Fruit fly (Drosophila melanogaster) whole organism, embryonic: Measurements from ENCODE around the gene SCaMC.

Source experiments
- Aef1 ChIP-seq: fragments of 200-800 bp; sonication (Bioruptor generic); IDR thresholded peaks from 3 replicates; pipeline ENCODE4 v1.3.6; 2022; ENCODE audit warnings: missing biosample characterization, missing genetic modification characterization
- Antp ChIP-seq: fragments of 200-800 bp; sonication (Bioruptor generic); optimal IDR thresholded peaks from 3 replicates; lab custom pipeline; 2016; ENCODE audit warnings: missing biosample characterization, missing genetic modification characterization
- CG10321 ChIP-seq: fragments of 200-800 bp; sonication (Bioruptor generic); IDR thresholded peaks from 2 replicates; pipeline ENCODE4 v1.3.6; 2022; ENCODE audit warnings: missing biosample characterization, missing genetic modification characterization
- CG13894 ChIP-seq: fragments of 200-800 bp; sonication (Bioruptor generic); optimal IDR thresholded peaks from 3 replicates; lab custom pipeline; 2018; ENCODE audit warnings: missing biosample characterization, mild to moderate bottlenecking, missing genetic modification characterization, moderate library complexity
- CG1529 ChIP-seq: fragments of 200-800 bp; sonication (Bioruptor generic); optimal IDR thresholded peaks from 3 replicates; lab custom pipeline; 2018; ENCODE audit warnings: missing biosample characterization, missing genetic modification characterization
- CG1603 ChIP-seq: fragments of 200-800 bp; sonication (Bioruptor generic); optimal IDR thresholded peaks from 2 replicates; lab custom pipeline; 2019; ENCODE audit warnings: missing biosample characterization, mild to moderate bottlenecking, missing genetic modification characterization, moderate library complexity
- CG1832 ChIP-seq: fragments of 200-800 bp; sonication (Bioruptor generic); optimal IDR thresholded peaks from 2 replicates; lab custom pipeline; 2017; ENCODE audit warnings: missing biosample characterization, mild to moderate bottlenecking, missing genetic modification characterization, inconsistent platforms
- CG32772 ChIP-seq: fragments of 200-800 bp; sonication (Bioruptor generic); IDR thresholded peaks from 2 replicates; pipeline ENCODE4 v1.3.6; 2022; ENCODE audit warnings: missing biosample characterization, missing genetic modification characterization
- CG3995 ChIP-seq: fragments of 200-800 bp; sonication (Bioruptor generic); optimal IDR thresholded peaks from 3 replicates; lab custom pipeline; 2016; ENCODE audit warnings: missing biosample characterization, missing genetic modification characterization
- CG6272 ChIP-seq: fragments of 200-800 bp; sonication (Bioruptor generic); IDR thresholded peaks from 2 replicates; pipeline ENCODE4 v1.3.6; 2022; ENCODE audit warnings: missing biosample characterization, missing genetic modification characterization
- CG8478 ChIP-seq: fragments of >200 bp; optimal IDR thresholded peaks from 2 replicates; lab custom pipeline; 2018
- CoRest ChIP-seq: fragments of 200-800 bp; sonication (Bioruptor generic); optimal IDR thresholded peaks from 3 replicates; lab custom pipeline; 2018; ENCODE audit warnings: missing biosample characterization, mild to moderate bottlenecking, missing genetic modification characterization, moderate library complexity
- Dek ChIP-seq: fragments of 200-800 bp; sonication (Bioruptor generic); optimal IDR thresholded peaks from 3 replicates; lab custom pipeline; 2019; ENCODE audit warnings: missing biosample characterization, mild to moderate bottlenecking, missing genetic modification characterization, moderate library complexity
- HLH4C ChIP-seq: fragments of 200-800 bp; sonication (Bioruptor generic); IDR thresholded peaks from 3 replicates; pipeline ENCODE4 v1.3.6; 2022; ENCODE audit warnings: missing biosample characterization, missing genetic modification characterization; ENCODE audit not compliant: partially characterized antibody
- Meics ChIP-seq: fragments of 200-800 bp; sonication (Bioruptor generic); optimal IDR thresholded peaks from 2 replicates; lab custom pipeline; 2017; ENCODE audit warnings: missing biosample characterization, mild to moderate bottlenecking, missing genetic modification characterization
- NC2α ChIP-seq: fragments of 200-800 bp; sonication (Bioruptor generic); optimal IDR thresholded peaks from 2 replicates; lab custom pipeline; 2016; ENCODE audit warnings: missing biosample characterization, missing genetic modification characterization
- Nf-YA ChIP-seq: fragments of 200-800 bp; sonication (Bioruptor generic); IDR thresholded peaks from 2 replicates; pipeline ENCODE4 v1.3.6; 2022; ENCODE audit warnings: missing biosample characterization, missing genetic modification characterization
- Nf-YB ChIP-seq: fragments of 200-800 bp; sonication (Bioruptor generic); optimal IDR thresholded peaks from 3 replicates; lab custom pipeline; 2019; ENCODE audit warnings: missing biosample characterization, mild to moderate bottlenecking, missing genetic modification characterization, moderate library complexity
- Nf-YC ChIP-seq: fragments of 200-800 bp; optimal IDR thresholded peaks from 3 replicates; lab custom pipeline; 2019; ENCODE audit warnings: missing biosample characterization, mild to moderate bottlenecking, missing genetic modification characterization, moderate library complexity
- abd-A ChIP-seq: fragments of 200-800 bp; sonication (Bioruptor generic); optimal IDR thresholded peaks from 3 replicates; lab custom pipeline; 2019; ENCODE audit warnings: missing biosample characterization, mild to moderate bottlenecking, missing genetic modification characterization, moderate library complexity
- aop ChIP-seq: fragments of 200-800 bp; sonication (Bioruptor generic); IDR thresholded peaks from 2 replicates; pipeline ENCODE4 v1.3.6; 2022; ENCODE audit warnings: missing biosample characterization, missing genetic modification characterization
- btn ChIP-seq: fragments of 200-800 bp; sonication (Bioruptor generic); optimal IDR thresholded peaks from 2 replicates; lab custom pipeline; 2016; ENCODE audit warnings: missing biosample characterization, missing genetic modification characterization
- cg ChIP-seq: fragments of 200-800 bp; sonication (Bioruptor generic); optimal IDR thresholded peaks from 3 replicates; lab custom pipeline; 2019; ENCODE audit warnings: missing biosample characterization, mild to moderate bottlenecking, missing genetic modification characterization, moderate library complexity
- chinmo ChIP-seq: fragments of 200-800 bp; sonication (Bioruptor generic); IDR thresholded peaks from 4 replicates; pipeline ENCODE4 v1.3.6; 2022; ENCODE audit warnings: missing biosample characterization, missing genetic modification characterization; ENCODE audit not compliant: partially characterized antibody
- chm ChIP-seq: fragments of 200-800 bp; sonication (Bioruptor generic); IDR thresholded peaks from 2 replicates; pipeline ENCODE4 v1.3.6; 2022; ENCODE audit warnings: missing biosample characterization, missing genetic modification characterization
- ci ChIP-seq: fragments of 200-800 bp; sonication (Bioruptor generic); IDR thresholded peaks from 3 replicates; pipeline ENCODE4 v1.3.6; 2022; ENCODE audit warnings: missing biosample characterization, missing genetic modification characterization
- crol ChIP-seq: fragments of 200-800 bp; sonication (Bioruptor generic); IDR thresholded peaks from 2 replicates; pipeline ENCODE4 v1.3.6; 2022; ENCODE audit warnings: missing biosample characterization, missing genetic modification characterization
- ems ChIP-seq: fragments of 200-800 bp; sonication (Bioruptor generic); optimal IDR thresholded peaks from 3 replicates; lab custom pipeline; 2016; ENCODE audit warnings: missing biosample characterization, missing genetic modification characterization
- ewg ChIP-seq: fragments of 200-800 bp; sonication (Bioruptor generic); optimal IDR thresholded peaks from 3 replicates; lab custom pipeline; 2017; ENCODE audit warnings: mild to moderate bottlenecking, missing biosample characterization, missing genetic modification reagents, missing genetic modification characterization
- gce ChIP-seq: fragments of 200-800 bp; sonication (Bioruptor generic); IDR thresholded peaks from 3 replicates; pipeline ENCODE4 v1.3.6; 2022; ENCODE audit warnings: missing biosample characterization, missing genetic modification characterization
- grau ChIP-seq: fragments of 200-800 bp; optimal IDR thresholded peaks from 3 replicates; lab custom pipeline; 2019; ENCODE audit warnings: missing biosample characterization, mild to moderate bottlenecking, missing genetic modification characterization, moderate library complexity
- kah ChIP-seq: fragments of 200-800 bp; sonication (Bioruptor generic); optimal IDR thresholded peaks from 2 replicates; lab custom pipeline; 2018; ENCODE audit warnings: missing biosample characterization, mild to moderate bottlenecking, missing genetic modification characterization
- kni ChIP-seq: fragments of 200-800 bp; sonication (Bioruptor generic); optimal IDR thresholded peaks from 3 replicates; lab custom pipeline; 2017; ENCODE audit warnings: mild to moderate bottlenecking, missing biosample characterization, missing genetic modification reagents, missing genetic modification characterization
- mam ChIP-seq: fragments of 200-800 bp; sonication (Bioruptor generic); optimal IDR thresholded peaks from 3 replicates; lab custom pipeline; 2016; ENCODE audit warnings: missing biosample characterization, missing genetic modification characterization
- nmo ChIP-seq: fragments of 200-800 bp; sonication (Bioruptor generic); optimal IDR thresholded peaks from 2 replicates; lab custom pipeline; 2018; ENCODE audit warnings: missing biosample characterization, mild to moderate bottlenecking, missing genetic modification characterization, moderate library complexity
- pan ChIP-seq, 4 experiments: fragments of >200 bp in 3 of 4; fragments of 200-800 bp in 1 of 4; sonication (Bioruptor generic) in 1 of 4; optimal IDR thresholded peaks in 3 of 4; IDR thresholded peaks in 1 of 4; 2 replicates each; pipeline versions ENCODE4 v1.3.6 to Lab custom; 2017 to 2022; ENCODE audit warnings: missing biosample characterization in 2 of 4, missing genetic modification characterization in 2 of 4, mixed read lengths in 1 of 4
- repo ChIP-seq: fragments of 200-800 bp; sonication (Bioruptor generic); optimal IDR thresholded peaks from 2 replicates; lab custom pipeline; 2016; ENCODE audit warnings: missing biosample characterization, missing genetic modification characterization
- sim ChIP-seq: fragments of 200-800 bp; sonication (Bioruptor generic); IDR thresholded peaks from 2 replicates; pipeline ENCODE4 v1.3.6; 2022; ENCODE audit warnings: missing biosample characterization, missing genetic modification characterization
- slp2 ChIP-seq: fragments of 200-800 bp; sonication (Bioruptor generic); optimal IDR thresholded peaks from 2 replicates; lab custom pipeline; 2016; ENCODE audit warnings: missing biosample characterization, missing genetic modification characterization
- sob ChIP-seq: fragments of 200-800 bp; sonication (Bioruptor generic); IDR thresholded peaks from 2 replicates; pipeline ENCODE4 v1.3.6; 2022; ENCODE audit warnings: missing biosample characterization, missing genetic modification characterization
- sqz ChIP-seq: fragments of 200-800 bp; sonication (Bioruptor generic); optimal IDR thresholded peaks from 3 replicates; lab custom pipeline; 2018; ENCODE audit warnings: missing biosample characterization, mild to moderate bottlenecking, missing genetic modification characterization
- tll ChIP-seq, 2 experiments: fragments of 200-800 bp in 1 of 2; fragments of >200 bp in 1 of 2; sonication (Bioruptor generic) in 1 of 2; optimal IDR thresholded peaks; 2 replicates each; lab custom pipeline; 2017 to 2019; ENCODE audit warnings: missing biosample characterization in 2 of 2, missing genetic modification characterization in 2 of 2, mild to moderate bottlenecking in 1 of 2, moderate library complexity in 1 of 2
- vnd ChIP-seq: fragments of 200-800 bp; sonication (Bioruptor generic); IDR thresholded peaks from 3 replicates; pipeline ENCODE4 v1.3.6; 2022; ENCODE audit warnings: missing biosample characterization, missing genetic modification characterization; ENCODE audit not compliant: partially characterized antibody
- wek ChIP-seq: fragments of 200-800 bp; sonication (Bioruptor generic); optimal IDR thresholded peaks from 3 replicates; lab custom pipeline; 2018; ENCODE audit warnings: missing biosample characterization, mild to moderate bottlenecking, missing genetic modification characterization, moderate library complexity
- z ChIP-seq: fragments of 200-800 bp; sonication (Bioruptor generic); IDR thresholded peaks from 3 replicates; pipeline ENCODE4 v1.3.6; 2022; ENCODE audit warnings: missing biosample characterization, missing genetic modification characterization
- zen ChIP-seq: fragments of 200-800 bp; sonication (Bioruptor generic); optimal IDR thresholded peaks from 3 replicates; lab custom pipeline; 2018; ENCODE audit warnings: missing biosample characterization, mild to moderate bottlenecking, missing genetic modification characterization, moderate library complexity

The SCaMC gene

DNA sequence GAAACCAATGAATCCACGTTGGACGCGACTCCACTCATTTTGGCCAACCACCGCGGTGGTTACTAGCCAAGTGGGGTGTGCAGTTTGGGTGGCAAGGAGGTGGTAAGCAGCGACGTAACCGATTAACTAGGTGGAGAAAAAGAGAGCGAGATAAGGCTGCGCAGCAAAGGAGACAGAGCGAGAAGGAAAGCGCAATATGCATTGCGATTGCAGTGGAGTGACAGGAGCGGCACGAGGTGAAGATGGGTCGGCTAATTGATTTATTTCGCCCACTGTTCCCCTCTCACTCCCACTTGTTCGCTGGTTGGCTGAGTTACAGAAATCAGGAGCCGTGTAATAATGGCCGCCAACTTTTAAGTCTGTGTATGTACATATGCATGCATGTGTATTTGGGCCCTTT, 19.1 kb upstream of the SCaMC start:
- TF ChIP-seq HLH4C (GFP tag; lab: Robert Waterston, UW) (0 out of 3 replicates have a peak, but pooled peaks have one; percentile 25), vnd (GFP tag; lab: Robert Waterston, UW) (0 out of 3 replicates have a peak, but pooled peaks have one; percentile 21), CG3995 (GFP tag; lab: Kevin White, UChicago) (no peak), nmo (GFP tag; lab: Kevin White, UChicago) (no peak), chm (GFP tag; lab: Robert Waterston, UW) (0 out of 2 replicates have a peak, but pooled peaks have one; percentile 28), pan (optimal IDR thresholded peaks at IDR 0.05; lab: Kevin White, UChicago) (no peak), pan (GFP tag; optimal IDR thresholded peaks at IDR 0.05 in 1 of 2, IDR thresholded peaks at IDR 0.05 in 1 of 2) (peak in 1 of 2 experiments; percentile 9), tll (GFP tag; optimal IDR thresholded peaks at IDR 0.05; lab: Kevin White, UChicago) (peak in 1 of 2 experiments; percentile 10), mam (GFP tag; lab: Kevin White, UChicago) (no peak), Nf-YC (tag; lab: Kevin White, UChicago) (peak; percentile 96), CG8478 (lab: Kevin White, UChicago) (peak; percentile 83), crol (GFP tag; lab: Robert Waterston, UW) (0 out of 2 replicates have a peak, but pooled peaks have one; percentile 16), abd-A (tag; lab: Kevin White, UChicago) (peak; percentile 17), zen (tag; lab: Kevin White, UChicago) (peak; percentile 45), Meics (GFP tag; lab: Kevin White, UChicago) (no peak), CG10321 (GFP tag; lab: Robert Waterston, UW) (peak; percentile 89), CG1832 (GFP tag; lab: Kevin White, UChicago) (peak; percentile 75), z (GFP tag; lab: Robert Waterston, UW) (peak; percentile 86), CG6272 (GFP tag; lab: Robert Waterston, UW) (no peak), Nf-YA (GFP tag; lab: Robert Waterston, UW) (0 out of 2 replicates have a peak, but pooled peaks have one; percentile 10), ewg (GFP tag; lab: Kevin White, UChicago) (peak; percentile 82), CG1603 (no peak), btn (GFP tag; lab: Kevin White, UChicago) (no peak), Nf-YB (GFP tag; lab: Kevin White, UChicago) (peak; percentile 95)

dm6 chr3L:12432392-12433012, 17.9 kb upstream of the SCaMC start, which contains the start of gene toe:
Gene toe (minus strand): TSS chr3L:12432668.
- TF ChIP-seq sqz: peak; percentile 75
- TF ChIP-seq cg (GFP tag; lab: Kevin White, UChicago): peak; percentile 80
- TF ChIP-seq gce (GFP tag; lab: Robert Waterston, UW): 0 out of 3 replicates have a peak, but pooled peaks have one; percentile 32
- no peak for TF ChIP-seq kah (GFP tag; lab: Kevin White, UChicago)
- peak; percentile 53 for TF ChIP-seq Nf-YC (tag; lab: Kevin White, UChicago)
- TF ChIP-seq CG32772 (GFP tag; lab: Robert Waterston, UW): 0 out of 2 replicates have a peak, but pooled peaks have one; percentile 10
- TF ChIP-seq ci (GFP tag; lab: Robert Waterston, UW): 0 out of 3 replicates have a peak, but pooled peaks have one; percentile 5
- no peak for TF ChIP-seq NC2α (GFP tag; lab: Kevin White, UChicago)
- peak; percentile 85 for TF ChIP-seq Nf-YB (GFP tag; lab: Kevin White, UChicago)
- TF ChIP-seq z (GFP tag; lab: Robert Waterston, UW): peak; percentile 96
- 0 out of 4 replicates have a peak, but pooled peaks have one; percentile 35 for TF ChIP-seq chinmo (GFP tag; lab: Robert Waterston, UW)
- TF ChIP-seq aop (GFP tag; lab: Robert Waterston, UW): no peak

DNA sequence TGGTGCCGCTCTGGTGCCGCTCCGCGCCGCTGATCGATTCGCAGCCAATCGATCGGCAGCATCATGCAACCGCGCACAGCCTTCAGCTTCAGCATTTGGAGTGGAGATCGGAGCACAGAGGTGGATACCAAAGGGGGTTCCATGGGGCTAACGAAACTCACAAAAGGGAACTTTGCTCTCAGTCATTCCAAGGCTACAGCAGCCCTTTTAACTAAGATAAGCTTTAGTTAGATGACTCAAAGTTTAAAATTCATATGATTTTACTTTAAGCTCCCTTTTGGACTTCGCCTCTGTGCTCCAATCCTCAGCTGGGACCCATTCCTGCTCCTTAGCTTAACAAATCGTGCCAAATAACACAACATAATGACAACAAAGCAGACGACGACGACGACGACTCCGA, 5.8 kb upstream of the SCaMC start:
- TF ChIP-seq sim (no peak), Aef1 (GFP tag; lab: Robert Waterston, UW) (no peak), Antp (GFP tag; lab: Kevin White, UChicago) (no peak), CG13894 (tag; lab: Kevin White, UChicago) (no peak), CG1529 (GFP tag; lab: Kevin White, UChicago) (no peak), repo (GFP tag; lab: Kevin White, UChicago) (no peak), kni (no peak), ems (GFP tag; lab: Kevin White, UChicago) (no peak), sob (GFP tag; lab: Robert Waterston, UW) (no peak), slp2 (no peak), CoRest (tag; lab: Kevin White, UChicago) (no peak), Dek (no peak), wek (GFP tag; lab: Kevin White, UChicago) (no peak), grau (tag; lab: Kevin White, UChicago) (no peak)
